Fruit fly (Drosophila melanogaster) whole organism, embryonic: ENCODE results near the gene Gycbeta100B.

Experiments used
- CG14014 ChIP-seq: fragments of 200-800 bp; sonication (Bioruptor generic); IDR thresholded peaks from 2 replicates; pipeline ENCODE4 v1.3.6; 2022; ENCODE audit warnings: missing biosample characterization, missing genetic modification characterization
- CG14965 ChIP-seq: fragments of 200-800 bp; sonication (Bioruptor generic); optimal IDR thresholded peaks from 2 replicates; lab custom pipeline; 2016; ENCODE audit warnings: missing biosample characterization, missing genetic modification characterization, borderline replicate concordance
- Hmr ChIP-seq: fragments of 200-800 bp; sonication (Bioruptor generic); optimal IDR thresholded peaks from 3 replicates; lab custom pipeline; 2017; ENCODE audit warnings: mild to moderate bottlenecking, missing biosample characterization, missing genetic modification reagents, missing genetic modification characterization
- mam ChIP-seq: fragments of 200-800 bp; sonication (Bioruptor generic); optimal IDR thresholded peaks from 3 replicates; lab custom pipeline; 2016; ENCODE audit warnings: missing biosample characterization, missing genetic modification characterization
- odd ChIP-seq: fragments of 200-800 bp; sonication (Bioruptor generic); optimal IDR thresholded peaks from 2 replicates; lab custom pipeline; 2017; ENCODE audit warnings: missing biosample characterization, mild to moderate bottlenecking, missing genetic modification characterization
- sisA ChIP-seq: fragments of 200-800 bp; sonication (Bioruptor generic); IDR thresholded peaks from 2 replicates; pipeline ENCODE4 v1.3.6; 2022; ENCODE audit warnings: missing biosample characterization, missing genetic modification characterization

DNA sequence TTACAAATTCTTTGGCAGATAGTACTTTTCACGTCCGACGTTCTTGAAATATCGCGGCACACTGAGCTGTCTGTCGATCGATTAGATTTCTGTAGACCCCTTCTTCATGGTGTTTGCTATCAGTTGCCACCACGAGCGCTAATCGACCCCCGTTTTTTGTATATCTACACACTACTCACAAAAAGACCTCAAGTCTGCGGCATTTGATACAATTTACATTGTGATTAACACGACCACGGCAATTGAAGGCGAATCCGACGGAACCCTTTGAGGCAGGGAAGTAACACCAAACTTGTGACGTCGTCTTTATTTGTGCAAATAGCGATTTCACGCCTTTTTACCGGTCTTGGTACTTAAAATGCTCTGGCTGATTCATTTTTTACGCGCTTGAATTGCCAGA, 25.1 kb upstream of the Gycbeta100B start, which contains the start of gene Mayo:
- TF ChIP-seq sisA (GFP tag; lab: Robert Waterston, UW) (no peak), CG14014 (no peak), mam (GFP tag; lab: Kevin White, UChicago) (no peak), Hmr (GFP tag; lab: Kevin White, UChicago) (no peak), CG14965 (GFP tag; lab: Kevin White, UChicago) (no peak), odd (GFP tag; lab: Kevin White, UChicago) (no peak)
